Worm (Caenorhabditis elegans): ENCODE results near the gene Y67D8B.5.

ce11 chrIV:3163562-3163961 is 38.6 kb upstream of the Y67D8B.5 start:
- TF ChIP-seq snpc-4 (tag; optimal IDR thresholded peaks at IDR 0.05) (no peak), snu-23 (GFP tag; optimal IDR thresholded peaks at IDR 0.05) (peak; percentile 20), rnt-1 (tag; optimal IDR thresholded peaks at IDR 0.05) (peak; percentile 26), jun-1 (tag; optimal IDR thresholded peaks at IDR 0.05) (no peak), aly-2 (tag; optimal IDR thresholded peaks at IDR 0.05) (no peak), unc-130 (tag; optimal IDR thresholded peaks at IDR 0.05) (no peak)

All from whole organism, L1 larva.